Worm (Caenorhabditis elegans) whole organism, L2 larva: ENCODE results near the gene klp-7.

Source experiments
- C34F6.9 ChIP-seq: fragments of 150-350 bp; optimal IDR thresholded peaks from 2 replicates; lab custom pipeline; 2014; ENCODE audit warnings: missing biosample characterization, missing genetic modification characterization
- F13H6.1 ChIP-seq: sonication (generic microtip); optimal IDR thresholded peaks from 2 replicates; lab custom pipeline; 2016; ENCODE audit warnings: missing genetic modification characterization, missing compliant biosample characterization
- Y55F3AM.14 ChIP-seq: fragments of 200-800 bp; sonication (Bioruptor generic); optimal IDR thresholded peaks from 2 replicates; lab custom pipeline; 2018; ENCODE audit warnings: mild to moderate bottlenecking, missing genetic modification characterization, missing compliant biosample characterization
- ZK546.5 ChIP-seq: sonication (generic microtip); optimal IDR thresholded peaks from 2 replicates; lab custom pipeline; 2017; ENCODE audit warnings: missing biosample characterization, missing genetic modification characterization
- alr-1 ChIP-seq: fragments of 150-350 bp; optimal IDR thresholded peaks from 2 replicates; lab custom pipeline; 2014; ENCODE audit warnings: missing biosample characterization, missing genetic modification characterization
- aly-2 ChIP-seq: fragments of 150-350 bp; optimal IDR thresholded peaks from 2 replicates; lab custom pipeline; 2014; ENCODE audit warnings: missing biosample characterization, missing genetic modification characterization
- ama-1 ChIP-seq: fragments of 150-350 bp; optimal IDR thresholded peaks from 2 replicates; lab custom pipeline; 2018; ENCODE audit warnings: inconsistent platforms
- ceh-82 ChIP-seq: fragments of 150-350 bp; optimal IDR thresholded peaks from 2 replicates; lab custom pipeline; 2014; ENCODE audit warnings: missing biosample characterization, missing genetic modification characterization
- dmd-4 ChIP-seq: sonication (generic microtip); optimal IDR thresholded peaks from 2 replicates; lab custom pipeline; 2017; ENCODE audit warnings: missing biosample characterization, missing genetic modification characterization
- fos-1 ChIP-seq: fragments of 150-350 bp; optimal IDR thresholded peaks from 2 replicates; lab custom pipeline; 2014; ENCODE audit warnings: missing biosample characterization, missing genetic modification characterization
- gmeb-1 ChIP-seq: fragments of 150-350 bp; optimal IDR thresholded peaks from 2 replicates; lab custom pipeline; 2014; ENCODE audit warnings: missing biosample characterization, missing genetic modification characterization
- lin-11 ChIP-seq: fragments of 150-350 bp; sonication (generic microtip); optimal IDR thresholded peaks from 2 replicates; lab custom pipeline; 2014; ENCODE audit warnings: missing biosample characterization, missing genetic modification characterization, inconsistent platforms, mixed read lengths
- lin-39 ChIP-seq: fragments of 150-350 bp; optimal IDR thresholded peaks from 2 replicates; lab custom pipeline; 2014; ENCODE audit warnings: missing biosample characterization, missing genetic modification reagents, missing genetic modification characterization
- lsy-2 ChIP-seq, 2 experiments: fragments of 150-350 bp in 1 of 2; sonication (generic microtip) in 1 of 2; optimal IDR thresholded peaks; 2 replicates each; lab custom pipeline; 2014 to 2017; ENCODE audit warnings: missing biosample characterization in 2 of 2, missing genetic modification characterization in 2 of 2
- mab-5 ChIP-seq: fragments of 150-350 bp; optimal IDR thresholded peaks from 2 replicates; lab custom pipeline; 2014; ENCODE audit warnings: missing biosample characterization, missing genetic modification characterization
- mbf-1 ChIP-seq: sonication (generic microtip); optimal IDR thresholded peaks from 2 replicates; lab custom pipeline; 2017; ENCODE audit warnings: missing biosample characterization, missing genetic modification characterization
- nhr-10 ChIP-seq: sonication (generic microtip); optimal IDR thresholded peaks from 2 replicates; lab custom pipeline; 2017; ENCODE audit warnings: missing biosample characterization, missing genetic modification characterization
- nhr-11 ChIP-seq: fragments of 150-350 bp; optimal IDR thresholded peaks from 2 replicates; lab custom pipeline; 2014; ENCODE audit warnings: missing biosample characterization, missing genetic modification characterization
- nhr-12 ChIP-seq: fragments of 150-350 bp; optimal IDR thresholded peaks from 2 replicates; lab custom pipeline; 2014; ENCODE audit warnings: missing biosample characterization, missing genetic modification characterization
- nhr-129 ChIP-seq: fragments of 150-350 bp; optimal IDR thresholded peaks from 2 replicates; lab custom pipeline; 2014; ENCODE audit warnings: missing biosample characterization, missing genetic modification characterization
- nhr-21 ChIP-seq: fragments of 150-350 bp; optimal IDR thresholded peaks from 2 replicates; lab custom pipeline; 2014; ENCODE audit warnings: missing biosample characterization, missing genetic modification characterization
- nhr-23 ChIP-seq: fragments of 150-350 bp; optimal IDR thresholded peaks from 2 replicates; lab custom pipeline; 2014; ENCODE audit warnings: missing biosample characterization, missing genetic modification reagents, missing genetic modification characterization
- nhr-237 ChIP-seq: fragments of 150-350 bp; optimal IDR thresholded peaks from 2 replicates; lab custom pipeline; 2014; ENCODE audit warnings: missing biosample characterization, missing genetic modification characterization
- nhr-6 ChIP-seq: fragments of 150-350 bp; optimal IDR thresholded peaks from 2 replicates; lab custom pipeline; 2014; ENCODE audit warnings: missing biosample characterization, missing genetic modification characterization
- nhr-77 ChIP-seq: fragments of 150-350 bp; optimal IDR thresholded peaks from 2 replicates; lab custom pipeline; 2014; ENCODE audit warnings: missing biosample characterization, missing genetic modification characterization
- peb-1 ChIP-seq: fragments of 150-350 bp; optimal IDR thresholded peaks from 2 replicates; lab custom pipeline; 2014; ENCODE audit warnings: missing biosample characterization, missing genetic modification characterization
- sem-4 ChIP-seq: fragments of 150-350 bp; optimal IDR thresholded peaks from 2 replicates; lab custom pipeline; 2014; ENCODE audit warnings: missing biosample characterization, missing genetic modification reagents, missing genetic modification characterization
- skn-1 ChIP-seq: sonication (generic microtip); optimal IDR thresholded peaks from 2 replicates; lab custom pipeline; 2017; ENCODE audit warnings: missing biosample characterization, missing genetic modification characterization
- sma-3 ChIP-seq: sonication (generic microtip); optimal IDR thresholded peaks from 2 replicates; lab custom pipeline; 2016; ENCODE audit warnings: missing genetic modification reagents, missing genetic modification characterization, missing compliant biosample characterization
- snpc-4 ChIP-seq: fragments of 150-350 bp; optimal IDR thresholded peaks from 2 replicates; lab custom pipeline; 2014; ENCODE audit warnings: missing biosample characterization, missing genetic modification characterization
- unc-39 ChIP-seq: fragments of 150-350 bp; optimal IDR thresholded peaks from 2 replicates; lab custom pipeline; 2014; ENCODE audit warnings: missing biosample characterization, missing genetic modification characterization
- unc-55 ChIP-seq: fragments of 150-350 bp; sonication (generic microtip); optimal IDR thresholded peaks from 3 replicates; lab custom pipeline; 2014; ENCODE audit warnings: missing biosample characterization, missing genetic modification reagents, missing genetic modification characterization
- zag-1 ChIP-seq: fragments of 150-350 bp; optimal IDR thresholded peaks from 2 replicates; lab custom pipeline; 2014; ENCODE audit warnings: missing biosample characterization, missing genetic modification characterization
- ztf-1 ChIP-seq: fragments of 200-800 bp; sonication (Bioruptor generic); conservative IDR thresholded peaks from 2 replicates; pipeline ENCODE4 v1.3.6; 2022; ENCODE audit warnings: missing genetic modification characterization, missing compliant biosample characterization
- ztf-11 ChIP-seq: sonication (generic microtip); optimal IDR thresholded peaks from 2 replicates; lab custom pipeline; 2017; ENCODE audit warnings: missing biosample characterization, missing genetic modification characterization
- ztf-4 ChIP-seq: fragments of 150-350 bp; optimal IDR thresholded peaks from 2 replicates; lab custom pipeline; 2014; ENCODE audit warnings: missing biosample characterization, missing genetic modification characterization

Gene klp-7

DNA sequence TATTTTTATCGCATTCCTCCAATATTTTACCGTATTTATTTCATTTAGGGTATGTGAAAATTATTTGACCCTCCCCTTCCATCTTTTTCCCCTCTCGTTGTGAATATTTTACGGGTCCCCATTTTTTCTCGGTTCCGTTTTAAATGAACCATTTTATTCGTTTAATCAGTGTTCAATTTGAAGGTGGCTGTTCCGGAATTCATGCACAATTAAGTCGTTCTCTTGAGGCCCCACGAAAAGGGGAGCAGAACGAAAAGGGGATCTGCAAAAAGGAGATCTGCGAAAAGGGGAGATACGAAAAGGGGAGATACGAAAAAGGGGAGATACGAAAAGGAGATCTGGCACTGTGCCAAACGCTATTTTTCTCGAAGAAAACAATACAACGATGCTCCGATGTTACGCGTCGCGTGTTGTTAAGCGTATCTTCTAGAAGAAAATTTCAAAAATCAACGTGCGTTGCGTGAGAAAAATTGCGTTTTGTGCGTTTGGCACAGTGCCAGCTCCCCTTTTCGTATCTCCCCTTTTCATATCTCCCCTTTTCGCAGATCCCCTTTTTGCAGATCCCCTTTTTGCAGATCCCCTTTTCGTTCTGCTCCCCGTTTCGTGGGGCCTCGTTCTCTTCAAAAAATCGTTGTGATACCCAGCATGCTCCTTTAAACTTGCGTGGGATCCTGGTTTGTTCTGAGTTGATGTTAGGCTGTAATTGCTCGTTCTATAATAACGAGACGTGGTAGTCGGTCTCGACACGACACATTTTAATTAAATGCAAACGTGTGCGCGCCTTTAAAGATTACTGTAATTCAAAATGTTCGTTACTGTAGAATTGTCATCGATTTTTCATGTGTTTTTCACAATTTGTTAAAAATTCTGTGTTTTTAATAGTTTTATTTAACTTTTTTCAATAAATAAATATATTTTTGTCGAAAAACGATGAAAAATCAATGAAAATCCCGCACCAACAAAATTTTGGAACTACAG lies 5.4 kb downstream of the klp-7 start:
- TF ChIP-seq C34F6.9 (tag; lab: Kevin White, UChicago) (no peak), fos-1 (tag; lab: Kevin White, UChicago) (no peak), F13H6.1 (tag; lab: Kevin White, UChicago) (peak; percentile 22), nhr-12 (no peak), nhr-129 (peak; percentile 33), dmd-4 (tag; lab: Kevin White, UChicago) (no peak), Y55F3AM.14 (no peak), nhr-6 (no peak), ama-1 (lab: Kevin White, UChicago) (peak; percentile 29), lsy-2 (tag; optimal IDR thresholded peaks at IDR 0.05; lab: Kevin White, UChicago) (peak in 1 of 2 experiments; percentile 36), gmeb-1 (tag; lab: Kevin White, UChicago) (no peak), lin-11 (no peak)

DNA sequence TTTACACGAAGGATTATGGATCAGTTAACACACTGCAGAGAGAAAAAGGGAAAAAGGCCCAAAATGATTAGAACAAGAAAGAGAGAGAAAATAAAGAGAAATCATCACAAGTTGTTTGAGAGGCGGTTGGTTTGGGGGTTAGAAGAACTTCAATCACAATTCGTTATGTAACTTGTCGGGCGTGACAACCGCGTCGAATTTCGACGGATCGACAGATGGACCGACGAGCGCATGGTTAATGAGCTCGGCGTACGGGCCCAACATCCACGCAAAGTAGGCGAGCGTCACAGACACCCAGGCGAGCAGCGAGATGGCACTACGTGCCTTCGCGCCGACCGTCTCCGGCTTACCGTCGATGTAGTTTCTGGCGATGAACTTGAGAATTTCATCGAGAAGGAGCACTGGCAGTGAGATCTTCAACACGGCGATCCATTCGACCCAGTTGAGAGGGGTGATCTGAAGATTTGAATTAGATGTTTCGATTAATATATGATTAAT lies 7.1 kb downstream of the klp-7 start:
- TF ChIP-seq ceh-82 (no peak), lsy-2 (tag; optimal IDR thresholded peaks at IDR 0.05; lab: Kevin White, UChicago) (no peak), skn-1 (tag; lab: Kevin White, UChicago) (no peak), mbf-1 (tag; lab: Kevin White, UChicago) (no peak), sma-3 (GFP tag; lab: Kevin White, UChicago) (no peak), zag-1 (tag; lab: Kevin White, UChicago) (no peak), gmeb-1 (tag; lab: Kevin White, UChicago) (no peak), lin-11 (no peak), F13H6.1 (tag; lab: Kevin White, UChicago) (no peak), aly-2 (tag; lab: Kevin White, UChicago) (no peak), dmd-4 (tag; lab: Kevin White, UChicago) (no peak), ztf-4 (tag; lab: Kevin White, UChicago) (no peak), nhr-21 (tag; lab: Kevin White, UChicago) (no peak), nhr-10 (tag; lab: Kevin White, UChicago) (no peak), nhr-77 (tag; lab: Kevin White, UChicago) (no peak), nhr-23 (no peak), snpc-4 (no peak), alr-1 (no peak), nhr-237 (no peak)
- TF ChIP-seq, all 48 proteins: peak for 0

DNA sequence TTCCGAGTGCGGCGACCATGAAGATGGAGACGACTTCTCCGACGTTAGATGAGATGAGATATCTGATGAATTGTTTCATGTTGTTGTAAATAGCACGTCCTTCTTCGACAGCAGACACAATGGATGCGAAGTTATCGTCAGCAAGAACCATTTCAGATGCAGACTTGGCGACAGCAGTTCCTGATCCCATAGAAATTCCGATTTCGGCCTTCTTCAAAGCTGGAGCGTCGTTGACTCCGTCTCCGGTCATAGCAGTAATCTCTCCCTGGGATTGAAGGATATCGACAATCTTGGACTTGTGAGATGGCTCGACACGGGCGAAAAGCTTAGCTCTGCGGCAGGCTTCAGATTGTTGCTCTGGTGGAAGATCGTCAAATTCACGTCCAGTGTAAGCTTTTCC lies 8.2 kb downstream of the klp-7 start:
- TF ChIP-seq ztf-11 (tag; lab: Kevin White, UChicago) (no peak), fos-1 (tag; lab: Kevin White, UChicago) (no peak), sem-4 (no peak), gmeb-1 (tag; lab: Kevin White, UChicago) (no peak), ZK546.5 (tag; lab: Kevin White, UChicago) (no peak), unc-39 (tag; lab: Kevin White, UChicago) (no peak), dmd-4 (tag; lab: Kevin White, UChicago) (no peak), nhr-10 (tag; lab: Kevin White, UChicago) (no peak), nhr-23 (no peak), lin-39 (no peak), nhr-21 (tag; lab: Kevin White, UChicago) (no peak), ztf-1 (no peak), peb-1 (tag; lab: Kevin White, UChicago) (no peak)

DNA sequence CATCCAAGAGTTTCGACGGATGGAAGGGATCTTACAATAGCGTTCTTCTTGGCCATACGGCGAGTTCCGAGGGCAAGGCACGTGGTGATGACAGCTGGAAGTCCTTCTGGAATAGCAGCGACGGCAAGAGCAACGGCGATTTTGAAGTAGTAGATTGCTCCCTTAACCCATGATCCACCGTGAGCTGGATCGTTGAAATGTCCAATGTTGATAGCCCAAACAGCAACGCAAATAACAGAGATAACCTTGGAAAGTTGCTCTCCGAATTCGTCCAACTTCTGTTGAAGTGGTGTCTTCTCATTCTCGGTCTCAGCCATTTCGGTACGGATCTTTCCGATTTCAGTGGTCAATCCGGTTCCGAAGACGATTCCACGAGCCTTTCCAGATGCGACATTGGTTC lies 9.5 kb downstream of the klp-7 start:
- no peak for TF ChIP-seq unc-55 (GFP tag; lab: Kevin White, UChicago)
- TF ChIP-seq nhr-11 (tag; lab: Kevin White, UChicago): no peak
- no peak for TF ChIP-seq peb-1 (tag; lab: Kevin White, UChicago)
- no peak for TF ChIP-seq nhr-21 (tag; lab: Kevin White, UChicago)
- TF ChIP-seq snpc-4: no peak
- TF ChIP-seq ztf-11 (tag; lab: Kevin White, UChicago): no peak
- no peak for TF ChIP-seq ztf-1
- TF ChIP-seq mab-5 (tag; lab: Kevin White, UChicago): no peak
